Fruit fly (Drosophila melanogaster) whole organism, embryonic: ENCODE data around the gene SoYb.

Experiments
- ATbp ChIP-seq: fragments of 200-800 bp; sonication (Bioruptor generic); optimal IDR thresholded peaks from 2 replicates; lab custom pipeline; 2017; ENCODE audit warnings: missing biosample characterization, mild to moderate bottlenecking, missing genetic modification characterization, missing genetic modification reagents
- Abd-B ChIP-seq: fragments of 200-800 bp; sonication (Bioruptor generic); optimal IDR thresholded peaks from 2 replicates; lab custom pipeline; 2018; ENCODE audit warnings: missing biosample characterization, mild to moderate bottlenecking, missing genetic modification characterization, moderate library complexity
- B-H1 ChIP-seq: fragments of 200-800 bp; sonication (Bioruptor generic); IDR thresholded peaks from 3 replicates; pipeline ENCODE4 v1.3.6; 2022; ENCODE audit warnings: missing biosample characterization, missing genetic modification characterization
- CG10274 ChIP-seq: fragments of 200-800 bp; sonication (Bioruptor generic); optimal IDR thresholded peaks from 3 replicates; lab custom pipeline; 2017; ENCODE audit warnings: missing biosample characterization, mild to moderate bottlenecking, missing genetic modification characterization
- CG13775 ChIP-seq: fragments of 200-800 bp; sonication (Bioruptor generic); optimal IDR thresholded peaks from 3 replicates; lab custom pipeline; 2017; ENCODE audit warnings: missing biosample characterization, mild to moderate bottlenecking, missing genetic modification characterization
- CG15073 ChIP-seq: fragments of 200-800 bp; sonication (Bioruptor generic); optimal IDR thresholded peaks from 2 replicates; lab custom pipeline; 2016; ENCODE audit warnings: missing biosample characterization, missing genetic modification characterization
- CG16813 ChIP-seq: fragments of 200-800 bp; sonication (Bioruptor generic); IDR thresholded peaks from 3 replicates; pipeline ENCODE4 v1.3.6; 2022; ENCODE audit warnings: missing biosample characterization, missing genetic modification characterization; ENCODE audit not compliant: partially characterized antibody
- CG17359 ChIP-seq: fragments of 200-800 bp; sonication (Bioruptor generic); optimal IDR thresholded peaks from 3 replicates; lab custom pipeline; 2018; ENCODE audit warnings: missing biosample characterization, mild to moderate bottlenecking, missing genetic modification characterization, moderate library complexity
- CG17612 ChIP-seq: fragments of 200-800 bp; sonication (Bioruptor generic); IDR thresholded peaks from 2 replicates; pipeline ENCODE4 v1.3.6; 2022; ENCODE audit warnings: missing biosample characterization, missing genetic modification characterization
- CG17829 ChIP-seq: fragments of 200-800 bp; optimal IDR thresholded peaks from 2 replicates; lab custom pipeline; 2019; ENCODE audit warnings: missing biosample characterization, mild to moderate bottlenecking, missing genetic modification characterization, moderate library complexity
- CG31224 ChIP-seq: fragments of 200-800 bp; sonication (Bioruptor generic); IDR thresholded peaks from 2 replicates; pipeline ENCODE4 v1.3.6; 2022; ENCODE audit warnings: missing biosample characterization, missing genetic modification characterization
- CG5245 ChIP-seq: fragments of 200-800 bp; sonication (Bioruptor generic); optimal IDR thresholded peaks from 3 replicates; lab custom pipeline; 2016; ENCODE audit warnings: missing biosample characterization, missing genetic modification characterization
- CG6683 ChIP-seq: fragments of 200-800 bp; sonication (Bioruptor generic); optimal IDR thresholded peaks from 2 replicates; lab custom pipeline; 2017; ENCODE audit warnings: missing biosample characterization, mild to moderate bottlenecking, missing genetic modification characterization, missing genetic modification reagents
- CG6791 ChIP-seq: fragments of 200-800 bp; sonication (Bioruptor generic); IDR thresholded peaks from 3 replicates; pipeline ENCODE4 v1.3.6; 2022; ENCODE audit warnings: missing biosample characterization, missing genetic modification characterization; ENCODE audit not compliant: partially characterized antibody
- CG8359 ChIP-seq: fragments of 200-800 bp; sonication (Bioruptor generic); optimal IDR thresholded peaks from 2 replicates; lab custom pipeline; 2017; ENCODE audit warnings: missing biosample characterization, mild to moderate bottlenecking, missing genetic modification characterization, borderline replicate concordance
- CG9932 ChIP-seq: fragments of 200-800 bp; sonication (Bioruptor generic); IDR thresholded peaks from 2 replicates; pipeline ENCODE4 v1.3.6; 2022; ENCODE audit warnings: missing biosample characterization, missing genetic modification characterization
- Chrac-16 ChIP-seq: fragments of 200-800 bp; sonication (Bioruptor generic); optimal IDR thresholded peaks from 3 replicates; lab custom pipeline; 2016; ENCODE audit warnings: missing biosample characterization, missing genetic modification characterization
- D ChIP-seq, 2 experiments: fragments of 200-800 bp in 1 of 2; fragments of >200 bp in 1 of 2; sonication (Bioruptor generic) in 1 of 2; optimal IDR thresholded peaks; 2 replicates in 1 of 2; 3 replicates in 1 of 2; lab custom pipeline; 2017; ENCODE audit warnings: mild to moderate bottlenecking in 1 of 2, missing biosample characterization in 1 of 2, missing genetic modification characterization in 1 of 2, missing genetic modification reagents in 1 of 2
- Dp ChIP-seq: fragments of 200-800 bp; sonication (Bioruptor generic); optimal IDR thresholded peaks from 2 replicates; lab custom pipeline; 2018; ENCODE audit warnings: missing biosample characterization, mild to moderate bottlenecking, missing genetic modification characterization, moderate library complexity
- H15 ChIP-seq: fragments of 200-800 bp; sonication (Bioruptor generic); IDR thresholded peaks from 3 replicates; pipeline ENCODE4 v1.3.6; 2022; ENCODE audit warnings: missing biosample characterization, missing genetic modification characterization
- H2.0 ChIP-seq: fragments of 200-800 bp; sonication (Bioruptor generic); IDR thresholded peaks from 2 replicates; pipeline ENCODE4 v1.3.6; 2022; ENCODE audit warnings: missing biosample characterization, missing genetic modification characterization
- HLH54F ChIP-seq: fragments of 200-800 bp; sonication (Bioruptor generic); optimal IDR thresholded peaks from 3 replicates; lab custom pipeline; 2016; ENCODE audit warnings: missing biosample characterization, missing genetic modification characterization
- Hmx ChIP-seq: fragments of 200-800 bp; sonication (Bioruptor generic); optimal IDR thresholded peaks from 2 replicates; lab custom pipeline; 2016; ENCODE audit warnings: missing biosample characterization, missing genetic modification characterization
- Mes4 ChIP-seq: fragments of 200-800 bp; sonication (Bioruptor generic); optimal IDR thresholded peaks from 2 replicates; lab custom pipeline; 2016; ENCODE audit warnings: missing biosample characterization, missing genetic modification characterization
- NC2α ChIP-seq: fragments of 200-800 bp; sonication (Bioruptor generic); optimal IDR thresholded peaks from 2 replicates; lab custom pipeline; 2016; ENCODE audit warnings: missing biosample characterization, missing genetic modification characterization
- Optix ChIP-seq: fragments of 200-800 bp; sonication (Bioruptor generic); IDR thresholded peaks from 3 replicates; pipeline ENCODE4 v1.3.6; 2022; ENCODE audit warnings: missing biosample characterization, missing genetic modification characterization
- Ptx1 ChIP-seq: fragments of 200-800 bp; sonication (Bioruptor generic); IDR thresholded peaks from 2 replicates; pipeline ENCODE4 v1.3.6; 2022; ENCODE audit warnings: missing biosample characterization, missing genetic modification characterization
- Stat92E ChIP-seq, 3 experiments: fragments of >200 bp in 2 of 3; fragments of 200-800 bp in 1 of 3; sonication (Bioruptor generic) in 1 of 3; optimal IDR thresholded peaks; 2 replicates each; lab custom pipeline; 2017 to 2019; ENCODE audit warnings: missing biosample characterization in 3 of 3, missing genetic modification characterization in 3 of 3, mild to moderate bottlenecking in 1 of 3, moderate library complexity in 1 of 3
- Taf1 ChIP-seq: fragments of 200-800 bp; sonication (Bioruptor generic); IDR thresholded peaks from 2 replicates; pipeline ENCODE4 v1.3.6; 2022; ENCODE audit warnings: missing biosample characterization, missing genetic modification characterization
- amos ChIP-seq: fragments of 200-800 bp; sonication (Bioruptor generic); IDR thresholded peaks from 2 replicates; pipeline ENCODE4 v1.3.6; 2022; ENCODE audit warnings: missing biosample characterization, missing genetic modification characterization; ENCODE audit not compliant: partially characterized antibody
- btn ChIP-seq: fragments of 200-800 bp; sonication (Bioruptor generic); optimal IDR thresholded peaks from 2 replicates; lab custom pipeline; 2016; ENCODE audit warnings: missing biosample characterization, missing genetic modification characterization
- cad ChIP-seq: fragments of >200 bp; optimal IDR thresholded peaks from 2 replicates; lab custom pipeline; 2017; ENCODE audit warnings: missing biosample characterization, missing genetic modification characterization
- gro ChIP-seq: fragments of 200-800 bp; sonication (Bioruptor generic); optimal IDR thresholded peaks from 2 replicates; lab custom pipeline; 2016; ENCODE audit warnings: missing biosample characterization, missing genetic modification characterization
- ham ChIP-seq: fragments of 200-800 bp; sonication (Bioruptor generic); IDR thresholded peaks from 2 replicates; pipeline ENCODE4 v1.3.6; 2022; ENCODE audit warnings: missing biosample characterization, missing genetic modification characterization
- ken ChIP-seq: fragments of 200-800 bp; sonication (Bioruptor generic); IDR thresholded peaks from 3 replicates; pipeline ENCODE4 v1.3.6; 2022; ENCODE audit warnings: missing biosample characterization, missing genetic modification characterization
- lab ChIP-seq: fragments of 200-800 bp; sonication (Bioruptor generic); optimal IDR thresholded peaks from 3 replicates; lab custom pipeline; 2017; ENCODE audit warnings: missing biosample characterization, missing genetic modification characterization, mild to moderate bottlenecking, moderate library complexity, missing genetic modification reagents
- lmd ChIP-seq: fragments of 200-800 bp; sonication (Bioruptor generic); IDR thresholded peaks from 2 replicates; pipeline ENCODE4 v1.3.6; 2022; ENCODE audit warnings: missing biosample characterization, missing genetic modification characterization
- phol ChIP-seq: fragments of 200-800 bp; sonication (Bioruptor generic); optimal IDR thresholded peaks from 3 replicates; lab custom pipeline; 2018; ENCODE audit warnings: missing biosample characterization, mild to moderate bottlenecking, missing genetic modification characterization, moderate library complexity
- pros ChIP-seq: fragments of 200-800 bp; sonication (Bioruptor generic); optimal IDR thresholded peaks from 3 replicates; lab custom pipeline; 2019; ENCODE audit warnings: missing biosample characterization, mild to moderate bottlenecking, missing genetic modification characterization, moderate library complexity
- row ChIP-seq: fragments of 200-800 bp; sonication (Bioruptor generic); IDR thresholded peaks from 3 replicates; pipeline ENCODE4 v1.3.6; 2022; ENCODE audit warnings: missing biosample characterization, missing genetic modification characterization
- sens ChIP-seq: fragments of 200-800 bp; sonication (Bioruptor generic); peaks from one replicate; lab custom pipeline; 2016; ENCODE audit warnings: missing biosample characterization, missing genetic modification characterization
- slbo ChIP-seq: fragments of 200-800 bp; sonication (Bioruptor generic); IDR thresholded peaks from 2 replicates; pipeline ENCODE4 v1.3.6; 2022; ENCODE audit warnings: missing biosample characterization, missing genetic modification characterization
- sr ChIP-seq: fragments of 200-800 bp; sonication (Bioruptor generic); IDR thresholded peaks from 3 replicates; pipeline ENCODE4 v1.3.6; 2022; ENCODE audit warnings: missing biosample characterization, missing genetic modification characterization
- ssp ChIP-seq: fragments of 200-800 bp; sonication (Bioruptor generic); IDR thresholded peaks from 2 replicates; pipeline ENCODE4 v1.3.6; 2022; ENCODE audit warnings: missing biosample characterization, missing genetic modification characterization
- sug ChIP-seq: fragments of 200-800 bp; optimal IDR thresholded peaks from 2 replicates; lab custom pipeline; 2019; ENCODE audit warnings: missing biosample characterization, mild to moderate bottlenecking, missing genetic modification characterization, moderate library complexity
- tio ChIP-seq: fragments of 200-800 bp; sonication (Bioruptor generic); optimal IDR thresholded peaks from 2 replicates; lab custom pipeline; 2017; ENCODE audit warnings: missing biosample characterization, missing genetic modification characterization, inconsistent platforms
- tup ChIP-seq: fragments of 200-800 bp; sonication (Bioruptor generic); optimal IDR thresholded peaks from 2 replicates; lab custom pipeline; 2016; ENCODE audit warnings: missing biosample characterization, mild to moderate bottlenecking, missing genetic modification characterization, moderate library complexity
- zfh1 ChIP-seq: fragments of 200-800 bp; sonication (Bioruptor generic); IDR thresholded peaks from 3 replicates; pipeline ENCODE4 v1.3.6; 2022; ENCODE audit warnings: missing biosample characterization, missing genetic modification characterization

SoYb gene

dm6 chr2L:9986402-9987350 lies 15.9 kb downstream of the SoYb start (continued):
- TF ChIP-seq tio (GFP tag; lab: Kevin White, UChicago) (no peak), ATbp (GFP tag; lab: Kevin White, UChicago) (peak; percentile 61), Taf1 (GFP tag; lab: Robert Waterston, UW) (no peak), H15 (peak; percentile 76), gro (GFP tag; lab: Kevin White, UChicago) (no peak), sr (GFP tag; lab: Robert Waterston, UW) (0 out of 3 replicates have a peak, but pooled peaks have one; percentile 33), lmd (peak; percentile 65), ssp (GFP tag; lab: Robert Waterston, UW) (peak; percentile 52), CG31224 (GFP tag; lab: Robert Waterston, UW) (no peak), CG16813 (no peak), sens (peak; percentile 94), sug (tag; lab: Kevin White, UChicago) (no peak), CG5245 (GFP tag; lab: Kevin White, UChicago) (peak; percentile 49), ken (GFP tag; lab: Robert Waterston, UW) (peak; percentile 72), CG10274 (GFP tag; lab: Kevin White, UChicago) (no peak), CG8359 (GFP tag; lab: Kevin White, UChicago) (peak; percentile 40), D (optimal IDR thresholded peaks at IDR 0.05; lab: Kevin White, UChicago) (no peak), D (GFP tag; optimal IDR thresholded peaks at IDR 0.05; lab: Kevin White, UChicago) (peak; percentile 67), CG6683 (GFP tag; lab: Kevin White, UChicago) (no peak), Ptx1 (GFP tag; lab: Robert Waterston, UW) (peak; percentile 78), zfh1 (GFP tag; lab: Robert Waterston, UW) (peak; percentile 75; the same call in 2 of the 3 replicates), Dp (GFP tag; lab: Kevin White, UChicago) (no peak), CG6791 (no peak), CG13775 (no peak), B-H1 (0 out of 3 replicates have a peak, but pooled peaks have one; percentile 26), row (peak; percentile 62), CG9932 (no peak), NC2α (GFP tag; lab: Kevin White, UChicago) (no peak), pros (GFP tag; lab: Kevin White, UChicago) (peak; percentile 81), Mes4 (GFP tag; lab: Kevin White, UChicago) (peak; percentile 20), Hmx (no peak), CG17359 (peak; percentile 72), Chrac-16 (GFP tag; lab: Kevin White, UChicago) (peak; percentile 41), CG17612 (0 out of 2 replicates have a peak, but pooled peaks have one; percentile 23), slbo (peak; percentile 36; the same call in 1 of the 2 replicates), Abd-B (GFP tag; lab: Kevin White, UChicago) (peak; percentile 21), amos (no peak), CG17829 (tag; lab: Kevin White, UChicago) (peak; percentile 65), CG15073 (GFP tag; lab: Kevin White, UChicago) (no peak), btn (GFP tag; lab: Kevin White, UChicago) (peak; percentile 18), cad (GFP tag; lab: Kevin White, UChicago) (no peak), Stat92E (GFP tag; optimal IDR thresholded peaks at IDR 0.05; lab: Kevin White, UChicago) (no peak), lab (GFP tag; lab: Kevin White, UChicago) (peak; percentile 41), HLH54F (GFP tag; lab: Kevin White, UChicago) (no peak), phol (tag; lab: Kevin White, UChicago) (peak; percentile 67), ham (no peak), Optix (peak; percentile 76; the same call in 2 of the 3 replicates), tup (GFP tag; lab: Kevin White, UChicago) (no peak), H2.0 (GFP tag; lab: Robert Waterston, UW) (0 out of 2 replicates have a peak, but pooled peaks have one; percentile 48)
